Worm (Caenorhabditis elegans) whole organism, L3 larva: Measurements from ENCODE around the gene spt-5.
A peak's percentile ranks its signal among the peaks of the same experiment; 100 is the strongest.

ENCODE experiments used
- R02D3.7 ChIP-seq: fragments of 150-350 bp; optimal IDR thresholded peaks from 2 replicates; lab custom pipeline; 2014; ENCODE audit warnings: missing biosample characterization, missing genetic modification characterization
- ZK546.5 ChIP-seq: sonication (generic microtip); optimal IDR thresholded peaks from 2 replicates; lab custom pipeline; 2017; ENCODE audit warnings: missing biosample characterization, missing genetic modification characterization
- aly-2 ChIP-seq: fragments of 150-350 bp; optimal IDR thresholded peaks from 2 replicates; lab custom pipeline; 2014; ENCODE audit warnings: missing biosample characterization, missing genetic modification characterization
- ceh-28 ChIP-seq: fragments of 150-350 bp; optimal IDR thresholded peaks from 2 replicates; lab custom pipeline; 2014; ENCODE audit warnings: missing biosample characterization, missing genetic modification reagents, missing genetic modification characterization
- ceh-82 ChIP-seq: fragments of 150-350 bp; optimal IDR thresholded peaks from 2 replicates; lab custom pipeline; 2014; ENCODE audit warnings: missing biosample characterization, missing genetic modification characterization
- ceh-9 ChIP-seq: sonication (generic microtip); optimal IDR thresholded peaks from 2 replicates; lab custom pipeline; 2018; ENCODE audit warnings: missing biosample characterization, missing genetic modification characterization
- daf-12 ChIP-seq: fragments of 150-350 bp; optimal IDR thresholded peaks from 2 replicates; lab custom pipeline; 2014; ENCODE audit warnings: missing biosample characterization, missing genetic modification reagents, missing genetic modification characterization
- egl-27 ChIP-seq: sonication (generic microtip); optimal IDR thresholded peaks from 4 replicates; lab custom pipeline; 2017; ENCODE audit warnings: missing biosample characterization, missing genetic modification reagents, missing genetic modification characterization
- elt-1 ChIP-seq: fragments of 150-350 bp; optimal IDR thresholded peaks from 2 replicates; lab custom pipeline; 2014; ENCODE audit warnings: missing biosample characterization, missing genetic modification characterization
- elt-2 ChIP-seq: sonication (generic microtip); optimal IDR thresholded peaks from 2 replicates; lab custom pipeline; 2016; ENCODE audit warnings: missing genetic modification reagents, mild to moderate bottlenecking, missing genetic modification characterization, missing compliant biosample characterization
- eor-1 ChIP-seq, 2 experiments: fragments of 150-350 bp; optimal IDR thresholded peaks; 2 replicates each; lab custom pipeline; 2014 to 2018; ENCODE audit warnings: missing biosample characterization in 2 of 2, missing genetic modification characterization in 2 of 2
- fkh-2 ChIP-seq: fragments of 150-350 bp; optimal IDR thresholded peaks from 2 replicates; lab custom pipeline; 2014; ENCODE audit warnings: missing biosample characterization, missing genetic modification reagents, missing genetic modification characterization
- fos-1 ChIP-seq: fragments of 150-350 bp; optimal IDR thresholded peaks from 2 replicates; lab custom pipeline; 2014; ENCODE audit warnings: missing biosample characterization, missing genetic modification characterization
- hmg-11 ChIP-seq: sonication (generic microtip); optimal IDR thresholded peaks from 2 replicates; lab custom pipeline; 2016; ENCODE audit warnings: missing genetic modification characterization, missing compliant biosample characterization
- lin-39 ChIP-seq: fragments of 150-350 bp; optimal IDR thresholded peaks from 2 replicates; lab custom pipeline; 2018; ENCODE audit warnings: missing biosample characterization, missing genetic modification reagents, missing genetic modification characterization
- lsy-12 ChIP-seq: sonication (generic microtip); optimal IDR thresholded peaks from 2 replicates; lab custom pipeline; 2016; ENCODE audit warnings: mild to moderate bottlenecking, missing genetic modification characterization, missing compliant biosample characterization
- mdl-1 ChIP-seq: fragments of 150-350 bp; optimal IDR thresholded peaks from 2 replicates; lab custom pipeline; 2014; ENCODE audit warnings: missing biosample characterization, missing genetic modification characterization
- nfya-1 ChIP-seq: sonication (generic microtip); optimal IDR thresholded peaks from 2 replicates; lab custom pipeline; 2017; ENCODE audit warnings: missing genetic modification characterization, mild to moderate bottlenecking, missing compliant biosample characterization, antibody characterized with exemption, moderate library complexity; ENCODE audit not compliant: insufficient read depth
- nhr-11 ChIP-seq: fragments of 150-350 bp; optimal IDR thresholded peaks from 2 replicates; lab custom pipeline; 2014; ENCODE audit warnings: missing biosample characterization, missing genetic modification characterization
- nhr-12 ChIP-seq: fragments of 150-350 bp; optimal IDR thresholded peaks from 2 replicates; lab custom pipeline; 2014; ENCODE audit warnings: missing biosample characterization, missing genetic modification characterization
- nhr-23 ChIP-seq: fragments of 150-350 bp; optimal IDR thresholded peaks from 2 replicates; lab custom pipeline; 2014; ENCODE audit warnings: missing biosample characterization, missing genetic modification reagents, missing genetic modification characterization
- nhr-237 ChIP-seq: fragments of 150-350 bp; optimal IDR thresholded peaks from 2 replicates; lab custom pipeline; 2014; ENCODE audit warnings: missing biosample characterization, missing genetic modification characterization
- nhr-25 ChIP-seq: sonication (generic microtip); optimal IDR thresholded peaks from 2 replicates; lab custom pipeline; 2017; ENCODE audit warnings: missing biosample characterization, missing genetic modification characterization
- nhr-28 ChIP-seq: fragments of 150-350 bp; optimal IDR thresholded peaks from 2 replicates; lab custom pipeline; 2014; ENCODE audit warnings: missing biosample characterization, missing genetic modification characterization
- nhr-76 ChIP-seq: fragments of 150-350 bp; sonication (generic microtip); optimal IDR thresholded peaks from 5 replicates; lab custom pipeline; 2014; ENCODE audit warnings: missing biosample characterization, missing genetic modification characterization
- nhr-77 ChIP-seq: fragments of 150-350 bp; optimal IDR thresholded peaks from 2 replicates; lab custom pipeline; 2014; ENCODE audit warnings: missing biosample characterization, missing genetic modification characterization
- pqm-1 ChIP-seq: fragments of 150-350 bp; optimal IDR thresholded peaks from 2 replicates; lab custom pipeline; 2017; ENCODE audit warnings: missing biosample characterization, missing genetic modification characterization, inconsistent platforms
- sea-2 ChIP-seq: fragments of 150-350 bp; sonication (generic microtip); optimal IDR thresholded peaks from 4 replicates; lab custom pipeline; 2014; ENCODE audit warnings: missing biosample characterization, missing genetic modification reagents, missing genetic modification characterization
- skn-1 ChIP-seq: fragments of 150-350 bp; optimal IDR thresholded peaks from 2 replicates; lab custom pipeline; 2014; ENCODE audit warnings: missing biosample characterization, missing genetic modification characterization
- snpc-4 ChIP-seq: fragments of 150-350 bp; optimal IDR thresholded peaks from 2 replicates; lab custom pipeline; 2014; ENCODE audit warnings: missing biosample characterization, missing genetic modification characterization
- tbx-2 ChIP-seq: sonication (generic microtip); optimal IDR thresholded peaks from 2 replicates; lab custom pipeline; 2016; ENCODE audit warnings: mild to moderate bottlenecking, missing genetic modification characterization, missing compliant biosample characterization
- unc-39 ChIP-seq: sonication (generic microtip); optimal IDR thresholded peaks from 4 replicates; lab custom pipeline; 2017; ENCODE audit warnings: missing biosample characterization, missing genetic modification characterization
- unc-62 ChIP-seq: fragments of 150-350 bp; sonication (generic microtip); optimal IDR thresholded peaks from 4 replicates; lab custom pipeline; 2014; ENCODE audit warnings: missing biosample characterization, missing genetic modification reagents, missing genetic modification characterization
- zag-1 ChIP-seq: fragments of 150-350 bp; optimal IDR thresholded peaks from 2 replicates; lab custom pipeline; 2014; ENCODE audit warnings: missing biosample characterization, missing genetic modification characterization
- ztf-11 ChIP-seq: fragments of 150-350 bp; optimal IDR thresholded peaks from 2 replicates; lab custom pipeline; 2014; ENCODE audit warnings: missing biosample characterization, missing genetic modification characterization

spt-5 gene

DNA sequence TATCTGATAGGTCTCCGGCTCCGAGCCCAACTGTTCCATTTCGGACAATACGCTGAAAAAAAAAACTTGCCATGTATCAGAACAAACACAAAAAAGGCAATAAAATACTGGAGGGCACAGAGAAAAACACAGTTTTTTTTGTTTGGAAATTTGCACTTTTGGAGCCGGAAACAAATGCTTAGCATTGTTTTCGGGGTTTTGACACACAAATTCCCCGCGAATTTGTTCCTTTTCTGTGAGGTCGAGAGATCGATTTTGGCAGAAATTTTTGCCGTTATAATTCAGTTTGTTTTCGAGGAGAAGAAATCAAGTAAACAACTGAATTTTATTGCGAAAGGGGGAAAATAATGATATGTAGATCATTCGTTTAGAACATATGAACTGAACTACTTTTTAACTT is 5.3 kb downstream of the spt-5 start, which contains the start of gene K08E4.2:
TSS of gene K08E4.2 (minus strand) at position 54 of the 400 bp plus-strand sequence.
- TF ChIP-seq ZK546.5 (tag; lab: Kevin White, UChicago) (no peak), R02D3.7 (no peak), unc-62 (no peak), lin-39 (tag; lab: Kevin White, UChicago) (no peak), pqm-1 (tag; lab: Kevin White, UChicago) (no peak), elt-1 (tag; lab: Kevin White, UChicago) (no peak), nhr-11 (tag; lab: Kevin White, UChicago) (no peak), nhr-237 (tag; lab: Kevin White, UChicago) (no peak), skn-1 (tag; lab: Kevin White, UChicago) (no peak), elt-2 (tag; lab: Kevin White, UChicago) (no peak), daf-12 (tag; lab: Kevin White, UChicago) (no peak), ztf-11 (tag; lab: Kevin White, UChicago) (no peak), eor-1 (tag; optimal IDR thresholded peaks at IDR 0.05; lab: Kevin White, UChicago) (no peak), tbx-2 (no peak), egl-27 (tag; lab: Kevin White, UChicago) (no peak), nhr-77 (tag; lab: Kevin White, UChicago) (no peak), fos-1 (tag; lab: Kevin White, UChicago) (no peak), aly-2 (tag; lab: Kevin White, UChicago) (no peak)
- TF ChIP-seq, all 47 proteins: peak for 0

DNA sequence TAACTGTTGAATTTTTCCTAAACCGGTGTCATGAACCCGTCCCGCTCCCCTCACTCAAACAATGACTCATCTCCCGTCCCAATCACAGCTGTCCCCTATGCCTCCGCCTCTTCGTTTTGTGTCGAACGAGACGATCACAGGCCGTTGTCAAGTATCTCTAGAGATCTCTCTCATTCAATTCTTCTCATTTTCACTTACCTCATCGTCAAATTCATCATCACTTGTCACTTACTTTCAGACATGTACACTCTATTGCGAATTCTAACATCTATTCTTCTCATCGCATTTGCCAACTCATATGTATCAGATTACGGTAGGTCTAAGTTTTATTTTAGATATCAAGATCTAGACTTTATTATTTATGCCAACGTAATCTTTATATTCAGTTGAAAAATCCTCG is 6.2 kb downstream of the spt-5 start, which contains the start of gene K08E4.3:
TSS of gene K08E4.3 (plus strand) at position 235 of the 400 bp plus-strand sequence.
- TF ChIP-seq hmg-11 (tag; lab: Kevin White, UChicago) (no peak), zag-1 (tag; lab: Kevin White, UChicago) (no peak), fkh-2 (tag; lab: Kevin White, UChicago) (no peak), nfya-1 (tag; lab: Kevin White, UChicago) (peak; percentile 55), nhr-76 (tag; lab: Kevin White, UChicago) (no peak), nhr-237 (tag; lab: Kevin White, UChicago) (no peak), tbx-2 (no peak), ceh-82 (tag; lab: Kevin White, UChicago) (no peak), nhr-25 (no peak), ZK546.5 (tag; lab: Kevin White, UChicago) (no peak), nhr-23 (tag; lab: Kevin White, UChicago) (no peak), unc-39 (tag; lab: Kevin White, UChicago) (no peak), unc-62 (peak; percentile 33), ceh-28 (tag; lab: Kevin White, UChicago) (no peak), aly-2 (tag; lab: Kevin White, UChicago) (no peak), snpc-4 (tag; lab: Kevin White, UChicago) (no peak), mdl-1 (no peak)

DNA sequence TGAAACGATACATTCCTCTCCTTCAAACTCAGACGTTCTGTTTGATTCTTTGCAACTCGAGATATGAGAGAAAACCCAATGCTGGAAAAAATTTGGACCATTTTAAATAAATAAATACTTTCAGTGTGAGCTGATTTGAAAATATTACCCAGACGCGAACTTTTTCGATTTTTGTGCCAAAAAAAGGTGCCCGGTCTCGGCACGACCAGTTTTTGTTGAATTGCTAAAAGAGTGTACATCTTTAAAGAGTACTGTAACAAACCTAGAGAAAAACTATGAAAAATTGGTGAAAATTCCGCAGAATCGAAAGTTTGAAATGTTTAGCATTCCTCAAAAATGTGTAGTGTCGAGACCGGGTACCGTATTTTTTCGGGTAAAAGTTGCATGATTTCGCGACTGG is 9.9 kb downstream of the spt-5 start, which contains the start of gene K08E4.8:
TSS of gene K08E4.8 (minus strand) at position 101 of the 400 bp plus-strand sequence.
- TF ChIP-seq daf-12 (tag; lab: Kevin White, UChicago) (no peak), sea-2 (GFP tag; lab: Kevin White, UChicago) (no peak), nhr-11 (tag; lab: Kevin White, UChicago) (no peak), unc-39 (tag; lab: Kevin White, UChicago) (no peak), lin-39 (tag; lab: Kevin White, UChicago) (no peak)

DNA sequence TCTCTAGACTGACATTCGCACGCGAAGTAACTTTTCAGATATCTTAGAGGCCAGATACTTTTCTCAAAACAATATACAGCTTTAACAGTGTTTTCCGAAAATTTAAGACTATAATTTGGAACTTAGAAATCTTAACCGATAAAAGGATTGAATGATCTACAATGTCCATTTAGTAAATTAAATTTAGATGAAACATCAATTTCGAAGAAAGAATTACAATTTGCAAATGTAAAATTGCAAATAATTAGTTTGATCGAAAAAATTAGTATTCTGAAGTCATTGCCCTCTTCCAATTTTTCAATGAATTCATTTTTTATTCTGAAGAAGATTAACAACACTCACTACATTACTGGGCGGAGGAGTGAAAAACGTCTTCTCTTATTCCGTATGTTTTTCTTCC is 17.3 kb downstream of the spt-5 start, which contains the start of gene bath-37:
TSS of gene bath-37 (plus strand) at position 301 of the 400 bp plus-strand sequence.
- TF ChIP-seq aly-2 (tag; lab: Kevin White, UChicago), result no peak
- TF ChIP-seq hmg-11 (tag; lab: Kevin White, UChicago), result no peak
- TF ChIP-seq nhr-12 (tag; lab: Kevin White, UChicago), result no peak
- TF ChIP-seq zag-1 (tag; lab: Kevin White, UChicago), result no peak
- TF ChIP-seq nhr-11 (tag; lab: Kevin White, UChicago), result no peak
- no peak for TF ChIP-seq ceh-28 (tag; lab: Kevin White, UChicago)
- no peak for TF ChIP-seq unc-39 (tag; lab: Kevin White, UChicago)
- no peak for TF ChIP-seq ceh-9

DNA sequence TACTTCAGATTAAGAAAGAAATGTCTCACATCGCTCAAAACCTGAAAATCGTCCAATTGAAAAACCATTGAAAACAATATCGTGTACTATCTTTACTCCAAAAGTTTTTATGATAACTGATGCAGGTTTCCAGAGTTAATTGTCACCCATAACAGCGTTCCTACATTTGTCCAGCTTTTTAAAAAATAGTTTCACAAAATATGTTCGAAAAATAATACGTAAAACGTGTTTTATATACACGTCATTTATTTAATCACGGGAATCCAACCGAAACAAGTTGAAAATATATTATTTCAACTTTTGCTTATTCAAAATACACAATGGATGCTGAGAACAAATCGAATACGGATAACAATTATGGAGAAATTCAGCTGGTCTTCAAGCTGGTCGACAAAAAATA is 24.2 kb downstream of the spt-5 start, which contains the start of gene K08E4.7:
TSS of gene K08E4.7 (plus strand) at position 301 of the 400 bp plus-strand sequence.
- TF ChIP-seq tbx-2 (no peak), lsy-12 (tag; lab: Kevin White, UChicago) (no peak), ztf-11 (tag; lab: Kevin White, UChicago) (no peak), elt-1 (tag; lab: Kevin White, UChicago) (no peak), aly-2 (tag; lab: Kevin White, UChicago) (no peak), sea-2 (GFP tag; lab: Kevin White, UChicago) (no peak), nhr-28 (tag; lab: Kevin White, UChicago) (no peak), elt-2 (tag; lab: Kevin White, UChicago) (no peak), mdl-1 (no peak)
